Worm (Caenorhabditis elegans): Measurements from ENCODE around the gene skr-16.
A peak's percentile ranks its signal among the peaks of the same experiment; 100 is the strongest.

The skr-16 gene

ce11 chrIV:7144670-7145257 is 23.7 kb upstream of the skr-16 start, which contains the start of gene hecd-1:
Gene hecd-1 (minus strand): TSS chrIV:7144720.
- TF ChIP-seq xbp-1 (tag; optimal IDR thresholded peaks at IDR 0.05): peak; percentile 8
- TF ChIP-seq nhr-47 (tag; optimal IDR thresholded peaks at IDR 0.05): no peak
- TF ChIP-seq nhr-20 (tag; optimal IDR thresholded peaks at IDR 0.05): no peak
- TF ChIP-seq hpl-2 (GFP tag; optimal IDR thresholded peaks at IDR 0.05): no peak
- TF ChIP-seq ceh-63 (GFP tag; optimal IDR thresholded peaks at IDR 0.05): no peak
- TF ChIP-seq skn-1 (tag; optimal IDR thresholded peaks at IDR 0.05): no peak
- TF ChIP-seq C16A3.4 (tag; optimal IDR thresholded peaks at IDR 0.05): peak; percentile 5
- no peak for TF ChIP-seq ces-1 (GFP tag; optimal IDR thresholded peaks at IDR 0.05)
- peak; percentile 26 for TF ChIP-seq F16B12.6 (tag; optimal IDR thresholded peaks at IDR 0.05)
- peak in 2 of 3 experiments; percentile 2 to 44 for TF ChIP-seq dpl-1 (GFP tag; optimal IDR thresholded peaks at IDR 0.05)
- peak in 1 of 2 experiments; percentile 46 for TF ChIP-seq mdl-1 (tag; optimal IDR thresholded peaks at IDR 0.05)
- peak in 1 of 2 experiments; percentile 55 for TF ChIP-seq lin-35 (GFP tag; optimal IDR thresholded peaks at IDR 0.05)
- peak; percentile 26 for TF ChIP-seq fkh-8 (tag; optimal IDR thresholded peaks at IDR 0.05)
- TF ChIP-seq lin-15B (tag; optimal IDR thresholded peaks at IDR 0.05): peak; percentile 16
- TF ChIP-seq efl-1 (optimal IDR thresholded peaks at IDR 0.05): peak in 1 of 2 experiments; percentile 29
- TF ChIP-seq efl-1 (GFP tag; optimal IDR thresholded peaks at IDR 0.05 in 1 of 2): peak; percentile 32 to 83
- TF ChIP-seq ceh-82 (tag; optimal IDR thresholded peaks at IDR 0.05): peak in 1 of 3 experiments; percentile 29
- TF ChIP-seq lsy-2 (tag; optimal IDR thresholded peaks at IDR 0.05): peak in 1 of 2 experiments; percentile 49
- peak; percentile 76 for TF ChIP-seq lin-14 (GFP tag; optimal IDR thresholded peaks at IDR 0.05)

ce11 chrIV:7147722-7148121 is 20.8 kb upstream of the skr-16 start:
- TF ChIP-seq nhr-20 (tag; optimal IDR thresholded peaks at IDR 0.05): no peak
- no peak for TF ChIP-seq aly-2 (tag; optimal IDR thresholded peaks at IDR 0.05)
- TF ChIP-seq nhr-19 (GFP tag; conservative IDR thresholded peaks at IDR 0.05): no peak
- TF ChIP-seq pqm-1 (tag; optimal IDR thresholded peaks at IDR 0.05): no peak
- TF ChIP-seq nhr-85 (tag): peak; percentile 20
- no peak for TF ChIP-seq egl-13 (tag; optimal IDR thresholded peaks at IDR 0.05)
- TF ChIP-seq hlh-17 (GFP tag; optimal IDR thresholded peaks at IDR 0.05; ENCODE audit: borderline replicate concordance): no peak
- TF ChIP-seq irx-1 (tag; optimal IDR thresholded peaks at IDR 0.05): no peak
- TF ChIP-seq ceh-88 (GFP tag; IDR thresholded peaks at IDR 0.05): no peak
- no peak for TF ChIP-seq efl-3 (GFP tag; optimal IDR thresholded peaks at IDR 0.05)
- peak in 1 of 3 experiments; percentile 29 for TF ChIP-seq dpl-1 (GFP tag; optimal IDR thresholded peaks at IDR 0.05)
- TF ChIP-seq snu-23 (GFP tag; optimal IDR thresholded peaks at IDR 0.05): peak; percentile 14
- TF ChIP-seq ztf-11 (tag; optimal IDR thresholded peaks at IDR 0.05): no peak
- TF ChIP-seq fos-1 (tag; optimal IDR thresholded peaks at IDR 0.05): no peak
- no peak for TF ChIP-seq tlp-1 (tag; optimal IDR thresholded peaks at IDR 0.05)
- no peak for TF ChIP-seq mab-9 (GFP tag; IDR thresholded peaks at IDR 0.05)
- TF ChIP-seq sup-37 (GFP tag; optimal IDR thresholded peaks at IDR 0.05): no peak
- TF ChIP-seq fkh-8 (tag; optimal IDR thresholded peaks at IDR 0.05): no peak
- no peak for TF ChIP-seq elt-3 (tag; optimal IDR thresholded peaks at IDR 0.05)
- no peak for TF ChIP-seq sptf-1 (tag; optimal IDR thresholded peaks at IDR 0.05)
- peak; percentile 10 to 14 for TF ChIP-seq efl-1 (optimal IDR thresholded peaks at IDR 0.05)
- TF ChIP-seq efl-1 (GFP tag; optimal IDR thresholded peaks at IDR 0.05 in 1 of 2): peak in 1 of 2 experiments; percentile 89
- TF ChIP-seq unc-130 (tag; optimal IDR thresholded peaks at IDR 0.05): no peak
- peak in 1 of 2 experiments; percentile 69 for TF ChIP-seq lsy-2 (tag; optimal IDR thresholded peaks at IDR 0.05)
- TF ChIP-seq elt-2 (tag; optimal IDR thresholded peaks at IDR 0.05): no peak
- peak; percentile 53 for TF ChIP-seq lin-14 (GFP tag; optimal IDR thresholded peaks at IDR 0.05)
- TF ChIP-seq snpc-4 (tag; optimal IDR thresholded peaks at IDR 0.05): no peak
- no peak for TF ChIP-seq dsc-1 (tag; optimal IDR thresholded peaks at IDR 0.05)
- peak in 1 of 3 experiments; percentile 3 for TF ChIP-seq ceh-82 (tag; optimal IDR thresholded peaks at IDR 0.05)
- peak; percentile 47 for TF ChIP-seq F16B12.6 (tag; optimal IDR thresholded peaks at IDR 0.05)
- TF ChIP-seq nhr-77 (tag; optimal IDR thresholded peaks at IDR 0.05): no peak
- no peak for TF ChIP-seq unc-30 (tag; optimal IDR thresholded peaks at IDR 0.05)
- TF ChIP-seq lin-35 (GFP tag; optimal IDR thresholded peaks at IDR 0.05): peak in 1 of 2 experiments; percentile 36
- TF ChIP-seq rnt-1 (tag; optimal IDR thresholded peaks at IDR 0.05): peak; percentile 12
- TF ChIP-seq nhr-12 (tag; optimal IDR thresholded peaks at IDR 0.05): no peak
- no peak for TF ChIP-seq nhr-90 (tag; optimal IDR thresholded peaks at IDR 0.05; ENCODE audit: poor library complexity)
- TF ChIP-seq ama-1 (optimal IDR thresholded peaks at IDR 0.05): no peak
